Worm (Caenorhabditis elegans) whole organism, late embryonic: ENCODE data around the gene C05C8.1.

ENCODE experiments used
- F13H6.1 ChIP-seq: sonication (generic microtip); optimal IDR thresholded peaks from 2 replicates; lab custom pipeline; 2016; ENCODE audit warnings: missing genetic modification characterization, missing compliant biosample characterization
- K02D7.2 ChIP-seq: sonication (generic microtip); optimal IDR thresholded peaks from 2 replicates; lab custom pipeline; 2017; ENCODE audit warnings: mild to moderate bottlenecking, missing genetic modification characterization, missing compliant biosample characterization
- T23F11.4 ChIP-seq: fragments of 200-800 bp; sonication (Bioruptor generic); optimal IDR thresholded peaks from 2 replicates; lab custom pipeline; 2018; ENCODE audit warnings: mild to moderate bottlenecking, missing genetic modification characterization, missing compliant biosample characterization
- Y22D7AL.16 ChIP-seq: sonication (generic microtip); optimal IDR thresholded peaks from 2 replicates; lab custom pipeline; 2016; ENCODE audit warnings: missing genetic modification characterization, missing compliant biosample characterization
- ama-1 ChIP-seq: fragments of 150-350 bp; optimal IDR thresholded peaks from 2 replicates; lab custom pipeline; 2014
- ceh-14 ChIP-seq: sonication (generic microtip); optimal IDR thresholded peaks from 2 replicates; lab custom pipeline; 2016; ENCODE audit warnings: missing genotype, missing genetic modification characterization, missing compliant biosample characterization
- ceh-18 ChIP-seq: sonication (generic microtip); optimal IDR thresholded peaks from 2 replicates; lab custom pipeline; 2016; ENCODE audit warnings: missing genetic modification characterization, missing compliant biosample characterization
- ceh-19 ChIP-seq: fragments of 200-800 bp; sonication (Bioruptor generic); optimal IDR thresholded peaks from 2 replicates; lab custom pipeline; 2018; ENCODE audit warnings: mild to moderate bottlenecking, missing genetic modification characterization, missing compliant biosample characterization
- ceh-2 ChIP-seq: sonication (generic microtip); optimal IDR thresholded peaks from 2 replicates; lab custom pipeline; 2016; ENCODE audit warnings: missing genotype, missing genetic modification characterization, missing compliant biosample characterization
- ceh-22 ChIP-seq: sonication (generic microtip); optimal IDR thresholded peaks from 2 replicates; lab custom pipeline; 2017; ENCODE audit warnings: missing biosample characterization, missing genetic modification characterization
- ceh-31 ChIP-seq: sonication (generic microtip); optimal IDR thresholded peaks from 2 replicates; lab custom pipeline; 2016; ENCODE audit warnings: missing genetic modification characterization, missing compliant biosample characterization
- ceh-34 ChIP-seq: sonication (generic microtip); optimal IDR thresholded peaks from 2 replicates; lab custom pipeline; 2016; ENCODE audit warnings: mild to moderate bottlenecking, missing genetic modification characterization, missing compliant biosample characterization
- ceh-45 ChIP-seq: fragments of 200-800 bp; sonication (Bioruptor generic); IDR thresholded peaks from 2 replicates; pipeline ENCODE4 v1.3.6; 2022; ENCODE audit warnings: missing genetic modification reagents, missing genetic modification characterization, missing compliant biosample characterization
- ceh-6 ChIP-seq: fragments of 200-800 bp; sonication (Bioruptor generic); optimal IDR thresholded peaks from 2 replicates; lab custom pipeline; 2018; ENCODE audit warnings: mild to moderate bottlenecking, missing genetic modification characterization, missing compliant biosample characterization
- ceh-9 ChIP-seq: sonication (generic microtip); optimal IDR thresholded peaks from 2 replicates; lab custom pipeline; 2016; ENCODE audit warnings: mild to moderate bottlenecking, missing genetic modification characterization, inconsistent platforms, missing compliant biosample characterization
- che-1 ChIP-seq: sonication (generic microtip); optimal IDR thresholded peaks from 2 replicates; lab custom pipeline; 2016; ENCODE audit warnings: mild to moderate bottlenecking, missing genetic modification characterization, missing compliant biosample characterization
- dmd-4 ChIP-seq: sonication (generic microtip); optimal IDR thresholded peaks from 2 replicates; lab custom pipeline; 2016; ENCODE audit warnings: borderline replicate concordance, missing genetic modification characterization, missing compliant biosample characterization
- dve-1 ChIP-seq: sonication (generic microtip); optimal IDR thresholded peaks from 2 replicates; lab custom pipeline; 2017; ENCODE audit warnings: antibody characterized with exemption, mild to moderate bottlenecking, missing genetic modification characterization, missing compliant biosample characterization
- elt-2 ChIP-seq: sonication (generic microtip); optimal IDR thresholded peaks from 2 replicates; lab custom pipeline; 2016; ENCODE audit warnings: missing genetic modification reagents, missing genetic modification characterization, missing compliant biosample characterization
- elt-4 ChIP-seq: sonication (generic microtip); optimal IDR thresholded peaks from 2 replicates; lab custom pipeline; 2016; ENCODE audit warnings: missing genetic modification characterization, missing compliant biosample characterization
- ets-4 ChIP-seq: sonication (generic microtip); optimal IDR thresholded peaks from 2 replicates; lab custom pipeline; 2016; ENCODE audit warnings: missing genetic modification characterization, missing compliant biosample characterization
- eyg-1 ChIP-seq: sonication (generic microtip); optimal IDR thresholded peaks from 2 replicates; lab custom pipeline; 2016; ENCODE audit warnings: missing genotype, missing genetic modification characterization, missing compliant biosample characterization
- fkh-6 ChIP-seq: sonication (generic microtip); optimal IDR thresholded peaks from 2 replicates; lab custom pipeline; 2016; ENCODE audit warnings: missing genetic modification characterization, missing compliant biosample characterization
- gmeb-2 ChIP-seq: sonication (generic microtip); optimal IDR thresholded peaks from 2 replicates; lab custom pipeline; 2016; ENCODE audit warnings: missing genetic modification characterization, inconsistent platforms, missing compliant biosample characterization
- hlh-13 ChIP-seq: fragments of 200-800 bp; sonication (Bioruptor generic); optimal IDR thresholded peaks from 2 replicates; lab custom pipeline; 2018; ENCODE audit warnings: mild to moderate bottlenecking, missing genetic modification characterization, missing compliant biosample characterization
- hlh-15 ChIP-seq: sonication (generic microtip); optimal IDR thresholded peaks from 2 replicates; lab custom pipeline; 2016; ENCODE audit warnings: missing genetic modification characterization, missing compliant biosample characterization
- hlh-30 ChIP-seq: sonication (generic microtip); optimal IDR thresholded peaks from 2 replicates; lab custom pipeline; 2017; ENCODE audit warnings: antibody characterized with exemption, missing genetic modification characterization, missing compliant biosample characterization; ENCODE audit not compliant: insufficient read depth
- hlh-6 ChIP-seq: sonication (generic microtip); optimal IDR thresholded peaks from 2 replicates; lab custom pipeline; 2016; ENCODE audit warnings: missing genotype, missing genetic modification characterization, missing compliant biosample characterization
- hlh-8 ChIP-seq: sonication (generic microtip); optimal IDR thresholded peaks from 2 replicates; lab custom pipeline; 2016; ENCODE audit warnings: missing genotype, missing genetic modification characterization, missing compliant biosample characterization
- lim-6 ChIP-seq: sonication (generic microtip); optimal IDR thresholded peaks from 2 replicates; lab custom pipeline; 2016; ENCODE audit warnings: missing genetic modification characterization, missing compliant biosample characterization
- madf-2 ChIP-seq: sonication (generic microtip); optimal IDR thresholded peaks from 2 replicates; lab custom pipeline; 2017; ENCODE audit warnings: missing genetic modification characterization, missing compliant biosample characterization
- nfya-1 ChIP-seq: sonication (generic microtip); optimal IDR thresholded peaks from 2 replicates; lab custom pipeline; 2017; ENCODE audit warnings: missing genetic modification characterization, mild to moderate bottlenecking, missing compliant biosample characterization, antibody characterized with exemption, moderate library complexity
- nhr-232 ChIP-seq: sonication (generic microtip); optimal IDR thresholded peaks from 2 replicates; lab custom pipeline; 2016; ENCODE audit warnings: missing genetic modification characterization, missing compliant biosample characterization
- npax-4 ChIP-seq: sonication (generic microtip); optimal IDR thresholded peaks from 2 replicates; lab custom pipeline; 2016; ENCODE audit warnings: missing genetic modification characterization, missing compliant biosample characterization
- pax-1 ChIP-seq: fragments of 150-350 bp; optimal IDR thresholded peaks from 2 replicates; lab custom pipeline; 2014; ENCODE audit warnings: missing biosample characterization, missing genetic modification characterization
- pha-2 ChIP-seq: sonication (generic microtip); optimal IDR thresholded peaks from 2 replicates; lab custom pipeline; 2017; ENCODE audit warnings: mild to moderate bottlenecking, missing genetic modification characterization, missing compliant biosample characterization
- pha-4 ChIP-seq: fragments of 150-350 bp; optimal IDR thresholded peaks from 2 replicates; lab custom pipeline; 2018; ENCODE audit warnings: missing biosample characterization, missing genetic modification reagents, missing genetic modification characterization
- pqm-1 ChIP-seq: sonication (generic microtip); optimal IDR thresholded peaks from 2 replicates; lab custom pipeline; 2016; ENCODE audit warnings: missing genetic modification characterization, missing compliant biosample characterization
- ref-2 ChIP-seq: sonication (generic microtip); optimal IDR thresholded peaks from 2 replicates; lab custom pipeline; 2016; ENCODE audit warnings: missing genetic modification characterization, missing compliant biosample characterization
- rnt-1 ChIP-seq: sonication (generic microtip); optimal IDR thresholded peaks from 2 replicates; lab custom pipeline; 2016; ENCODE audit warnings: missing genetic modification characterization, missing compliant biosample characterization
- sox-4 ChIP-seq: sonication (generic microtip); optimal IDR thresholded peaks from 2 replicates; lab custom pipeline; 2017; ENCODE audit warnings: mild to moderate bottlenecking, missing genetic modification characterization, inconsistent platforms, missing compliant biosample characterization
- syd-9 ChIP-seq: sonication (generic microtip); optimal IDR thresholded peaks from 2 replicates; lab custom pipeline; 2016; ENCODE audit warnings: mild to moderate bottlenecking, missing genetic modification characterization, moderate library complexity, missing compliant biosample characterization
- tbx-2 ChIP-seq: sonication (generic microtip); optimal IDR thresholded peaks from 2 replicates; lab custom pipeline; 2016; ENCODE audit warnings: missing genetic modification characterization, missing compliant biosample characterization
- tbx-7 ChIP-seq: sonication (generic microtip); optimal IDR thresholded peaks from 2 replicates; lab custom pipeline; 2016; ENCODE audit warnings: missing genotype, missing genetic modification characterization, missing compliant biosample characterization
- unc-3 ChIP-seq, 2 experiments: fragments of 200-800 bp in 1 of 2; sonication (Bioruptor generic) in 1 of 2; sonication (generic microtip) in 1 of 2; conservative IDR thresholded peaks in 1 of 2; optimal IDR thresholded peaks in 1 of 2; 2 replicates each; pipeline versions ENCODE4 v1.3.6 to Lab custom; 2016 to 2022; ENCODE audit warnings: missing compliant biosample characterization in 2 of 2, missing genetic modification characterization in 2 of 2, missing genetic modification reagents in 1 of 2
- unc-42 ChIP-seq: sonication (generic microtip); optimal IDR thresholded peaks from 2 replicates; lab custom pipeline; 2016; ENCODE audit warnings: missing genotype, missing genetic modification characterization, missing compliant biosample characterization
- unc-86 ChIP-seq: sonication (generic microtip); optimal IDR thresholded peaks from 2 replicates; lab custom pipeline; 2016; ENCODE audit warnings: missing genetic modification characterization, missing compliant biosample characterization
- zip-5 ChIP-seq: sonication (generic microtip); optimal IDR thresholded peaks from 2 replicates; lab custom pipeline; 2016; ENCODE audit warnings: missing genetic modification characterization, missing compliant biosample characterization
- ztf-16 ChIP-seq: sonication (generic microtip); optimal IDR thresholded peaks from 2 replicates; lab custom pipeline; 2017; ENCODE audit warnings: missing genetic modification characterization, missing compliant biosample characterization

C05C8.1 gene

ce11 chrV:7224947-7225346 lies 14.6 kb upstream of the C05C8.1 start, which contains the start of gene fkb-3:
fkb-3 (plus strand) TSS chrV:7225223.
- TF ChIP-seq T23F11.4 (GFP tag; lab: Kevin White, UChicago) (no peak), hlh-8 (tag; lab: Kevin White, UChicago) (no peak)

ce11 chrV:7225894-7226293 lies 13.7 kb upstream of the C05C8.1 start:
- TF ChIP-seq ama-1 (lab: Kevin White, UChicago) = peak; percentile 63
- TF ChIP-seq unc-86 (tag; lab: Kevin White, UChicago) = no peak
- TF ChIP-seq, all 69 proteins: peak for 1

ce11 chrV:7230847-7231246 lies 8.7 kb upstream of the C05C8.1 start, which contains the start of the genes gei-6 and krr-1:
gei-6 (minus strand) TSS chrV:7230848.
krr-1 (plus strand) TSS chrV:7231190.
- TF ChIP-seq unc-42 (tag; lab: Kevin White, UChicago) (peak; percentile 4), ceh-14 (tag; lab: Kevin White, UChicago) (peak; percentile 95), ceh-6 (GFP tag; lab: Kevin White, UChicago) (peak; percentile 65), tbx-2 (tag; lab: Kevin White, UChicago) (peak; percentile 89), gmeb-2 (peak; percentile 79), ceh-31 (tag; lab: Kevin White, UChicago) (peak; percentile 75), ceh-45 (peak; percentile 55; the same call in 1 of the 2 replicates), lim-6 (tag; lab: Kevin White, UChicago) (no peak), ceh-34 (tag; lab: Kevin White, UChicago) (peak; percentile 84), ceh-19 (GFP tag; lab: Kevin White, UChicago) (peak; percentile 83), zip-5 (peak; percentile 75), ceh-9 (peak; percentile 16), hlh-30 (tag; lab: Kevin White, UChicago) (no peak), ceh-18 (tag; lab: Kevin White, UChicago) (no peak), Y22D7AL.16 (tag; lab: Kevin White, UChicago) (peak; percentile 82), unc-86 (tag; lab: Kevin White, UChicago) (peak; percentile 80), ref-2 (tag; lab: Kevin White, UChicago) (peak; percentile 87), npax-4 (tag; lab: Kevin White, UChicago) (peak; percentile 59), ets-4 (tag; lab: Kevin White, UChicago) (no peak), nfya-1 (peak; percentile 85), ceh-2 (tag; lab: Kevin White, UChicago) (peak; percentile 61), madf-2 (tag; lab: Kevin White, UChicago) (peak; percentile 77), K02D7.2 (peak; percentile 82), eyg-1 (tag; lab: Kevin White, UChicago) (peak; percentile 68), rnt-1 (tag; lab: Kevin White, UChicago) (peak; percentile 58), elt-2 (tag; lab: Kevin White, UChicago) (peak; percentile 95), ztf-16 (tag; lab: Kevin White, UChicago) (peak; percentile 87), F13H6.1 (tag; lab: Kevin White, UChicago) (peak; percentile 44), pqm-1 (peak; percentile 58), che-1 (tag; lab: Kevin White, UChicago) (peak; percentile 81), dmd-4 (tag; lab: Kevin White, UChicago) (no peak), pha-2 (tag; lab: Kevin White, UChicago) (peak; percentile 85), hlh-13 (GFP tag; lab: Kevin White, UChicago) (peak; percentile 41), tbx-7 (tag; lab: Kevin White, UChicago) (peak; percentile 31), elt-4 (tag; lab: Kevin White, UChicago) (no peak), dve-1 (no peak), fkh-6 (peak; percentile 61), pax-1 (tag; lab: Kevin White, UChicago) (no peak), sox-4 (tag; lab: Kevin White, UChicago) (peak; percentile 86), hlh-6 (peak; percentile 36), ceh-22 (tag; lab: Kevin White, UChicago) (no peak), ama-1 (lab: Kevin White, UChicago) (no peak), pha-4 (tag; lab: Kevin White, UChicago) (no peak), hlh-15 (tag; lab: Kevin White, UChicago) (peak; percentile 63), nhr-232 (tag; lab: Kevin White, UChicago) (peak; percentile 60), unc-3 (GFP tag; conservative IDR thresholded peaks at IDR 0.05; lab: Robert Waterston, UW) (peak; percentile 86), unc-3 (tag; optimal IDR thresholded peaks at IDR 0.05; lab: Kevin White, UChicago) (peak; percentile 86), syd-9 (tag; lab: Kevin White, UChicago) (peak; percentile 58)
